Worm (Caenorhabditis elegans): ENCODE results near the gene ech-4.

ce11 chrII:10862749-10863656, 42.2 kb downstream of the ech-4 start:
- TF ChIP-seq zag-1 (tag; optimal IDR thresholded peaks at IDR 0.05) (no peak), ztf-11 (tag; optimal IDR thresholded peaks at IDR 0.05) (no peak), nhr-77 (tag; optimal IDR thresholded peaks at IDR 0.05) (no peak), ceh-82 (tag; optimal IDR thresholded peaks at IDR 0.05) (no peak), pqm-1 (tag; optimal IDR thresholded peaks at IDR 0.05) (no peak), mdl-1 (tag; optimal IDR thresholded peaks at IDR 0.05) (no peak), unc-62 (GFP tag; optimal IDR thresholded peaks at IDR 0.05) (no peak), fkh-4 (tag; optimal IDR thresholded peaks at IDR 0.05; ENCODE audit: borderline replicate concordance) (no peak), dpl-1 (GFP tag; optimal IDR thresholded peaks at IDR 0.05) (no peak), nhr-12 (tag; optimal IDR thresholded peaks at IDR 0.05) (no peak), ets-5 (GFP tag; IDR thresholded peaks at IDR 0.05) (no peak), elt-2 (tag; optimal IDR thresholded peaks at IDR 0.05) (no peak)
